Worm (Caenorhabditis elegans) whole organism, young adult: ENCODE results near the gene F54C8.7.

Experiments
- B0336.3 ChIP-seq: fragments of 200-800 bp; sonication (Bioruptor generic); IDR thresholded peaks from 2 replicates; pipeline ENCODE4 v1.3.6; 2022; ENCODE audit warnings: missing genetic modification characterization, missing compliant biosample characterization
- C06A6.2 ChIP-seq: fragments of 200-800 bp; sonication (Bioruptor generic); conservative IDR thresholded peaks from 2 replicates; pipeline ENCODE4 v1.3.6; 2022; ENCODE audit warnings: missing genetic modification characterization, missing compliant biosample characterization
- F39B2.1 ChIP-seq: fragments of 200-800 bp; sonication (Bioruptor generic); IDR thresholded peaks from 2 replicates; pipeline ENCODE4 v1.3.6; 2022; ENCODE audit warnings: missing genetic modification reagents, missing genetic modification characterization, missing compliant biosample characterization
- F49E8.2 ChIP-seq: sonication (generic microtip); optimal IDR thresholded peaks from 3 replicates; lab custom pipeline; 2017; ENCODE audit warnings: missing genetic modification characterization, mild to moderate bottlenecking, missing compliant biosample characterization, antibody characterized with exemption, moderate library complexity; ENCODE audit not compliant: insufficient read depth
- F55B11.4 ChIP-seq: sonication (generic microtip); optimal IDR thresholded peaks from 2 replicates; lab custom pipeline; 2016; ENCODE audit warnings: missing compliant biosample characterization, missing genetic modification characterization, borderline replicate concordance; ENCODE audit not compliant: insufficient read depth
- F57C9.4 ChIP-seq: sonication (generic microtip); optimal IDR thresholded peaks from 2 replicates; lab custom pipeline; 2017; ENCODE audit warnings: mild to moderate bottlenecking, missing genetic modification characterization, missing compliant biosample characterization
- T07F8.4 ChIP-seq: sonication (generic microtip); optimal IDR thresholded peaks from 2 replicates; lab custom pipeline; 2016; ENCODE audit warnings: mild to moderate bottlenecking, missing genetic modification characterization, moderate library complexity, missing compliant biosample characterization
- Y53F4B.3 ChIP-seq: fragments of 200-800 bp; sonication (Bioruptor generic); IDR thresholded peaks from 2 replicates; pipeline ENCODE4 v1.3.6; 2022; ENCODE audit warnings: missing genetic modification reagents, missing genetic modification characterization, missing compliant biosample characterization
- Y53G8AR.9 ChIP-seq: fragments of 200-800 bp; sonication (Bioruptor generic); conservative IDR thresholded peaks from 2 replicates; pipeline ENCODE4 v1.3.6; 2022; ENCODE audit warnings: missing genetic modification reagents, missing genetic modification characterization, missing compliant biosample characterization
- Y95B8A.8 ChIP-seq: fragments of 200-800 bp; sonication (Bioruptor generic); IDR thresholded peaks from 2 replicates; pipeline ENCODE4 v1.3.6; 2022; ENCODE audit warnings: missing genetic modification reagents, missing genetic modification characterization, missing compliant biosample characterization
- ama-1 ChIP-seq, 3 experiments: fragments of 150-350 bp in 1 of 3; sonication (generic microtip) in 2 of 3; optimal IDR thresholded peaks; 2 replicates each; lab custom pipeline; 2014 to 2018; ENCODE audit warnings: missing biosample characterization in 2 of 3, missing genetic modification characterization in 2 of 3, missing genetic modification reagents in 2 of 3
- atf-7 ChIP-seq: sonication (generic microtip); optimal IDR thresholded peaks from 2 replicates; lab custom pipeline; 2017; ENCODE audit warnings: mild to moderate bottlenecking, missing genetic modification characterization, missing compliant biosample characterization
- cebp-2 ChIP-seq: fragments of 200-800 bp; sonication (Bioruptor generic); IDR thresholded peaks from 2 replicates; pipeline ENCODE4 v1.3.6; 2022; ENCODE audit warnings: missing genetic modification characterization, missing compliant biosample characterization
- ceh-100 ChIP-seq: fragments of 200-800 bp; sonication (Bioruptor generic); IDR thresholded peaks from 2 replicates; pipeline ENCODE4 v1.3.6; 2022; ENCODE audit warnings: missing genetic modification reagents, missing genetic modification characterization, missing compliant biosample characterization
- ceh-27 ChIP-seq: fragments of 200-800 bp; sonication (Bioruptor generic); optimal IDR thresholded peaks from 2 replicates; lab custom pipeline; 2018; ENCODE audit warnings: mild to moderate bottlenecking, missing genetic modification characterization, moderate library complexity, missing compliant biosample characterization
- die-1 ChIP-seq: sonication (generic microtip); optimal IDR thresholded peaks from 2 replicates; lab custom pipeline; 2016; ENCODE audit warnings: missing genotype, mild to moderate bottlenecking, missing genetic modification characterization, missing compliant biosample characterization
- dpff-1 ChIP-seq: sonication (generic microtip); optimal IDR thresholded peaks from 2 replicates; lab custom pipeline; 2017; ENCODE audit warnings: mild to moderate bottlenecking, missing genetic modification characterization, missing compliant biosample characterization
- egl-44 ChIP-seq: fragments of 200-800 bp; sonication (Bioruptor generic); IDR thresholded peaks from 2 replicates; pipeline ENCODE4 v1.3.6; 2022; ENCODE audit warnings: missing genetic modification reagents, missing genetic modification characterization, missing compliant biosample characterization
- egrh-3 ChIP-seq: fragments of 200-800 bp; sonication (Bioruptor generic); IDR thresholded peaks from 2 replicates; pipeline ENCODE4 v1.3.6; 2022; ENCODE audit warnings: missing genetic modification reagents, missing genetic modification characterization, missing compliant biosample characterization
- gei-17 ChIP-seq: fragments of 200-800 bp; sonication (Bioruptor generic); optimal IDR thresholded peaks from 2 replicates; lab custom pipeline; 2018; ENCODE audit warnings: mild to moderate bottlenecking, missing genetic modification characterization, missing compliant biosample characterization
- him-1 ChIP-seq: sonication (generic microtip); optimal IDR thresholded peaks from 2 replicates; lab custom pipeline; 2016; ENCODE audit warnings: missing genotype, missing genetic modification reagents, missing genetic modification characterization, missing compliant biosample characterization
- hlh-12 ChIP-seq: sonication (generic microtip); optimal IDR thresholded peaks from 2 replicates; lab custom pipeline; 2016; ENCODE audit warnings: missing genetic modification characterization, missing compliant biosample characterization
- let-526 ChIP-seq: fragments of 200-800 bp; sonication (Bioruptor generic); IDR thresholded peaks from 2 replicates; pipeline ENCODE4 v1.3.6; 2022; ENCODE audit warnings: missing genetic modification reagents, missing genetic modification characterization, missing compliant biosample characterization
- lin-26 ChIP-seq: fragments of 200-800 bp; sonication (Bioruptor generic); IDR thresholded peaks from 2 replicates; pipeline ENCODE4 v1.3.6; 2022; ENCODE audit warnings: missing genetic modification reagents, missing genetic modification characterization, missing compliant biosample characterization
- lin-40 ChIP-seq: sonication (generic microtip); optimal IDR thresholded peaks from 2 replicates; lab custom pipeline; 2016; ENCODE audit warnings: missing genetic modification characterization, mild to moderate bottlenecking, missing compliant biosample characterization, missing genotype, missing genetic modification reagents
- lin-54 ChIP-seq: fragments of 200-800 bp; sonication (Bioruptor generic); optimal IDR thresholded peaks from 2 replicates; lab custom pipeline; 2018; ENCODE audit warnings: mild to moderate bottlenecking, missing genetic modification characterization, missing compliant biosample characterization
- lsl-1 ChIP-seq: fragments of 200-800 bp; sonication (Bioruptor generic); optimal IDR thresholded peaks from 2 replicates; lab custom pipeline; 2018; ENCODE audit warnings: mild to moderate bottlenecking, missing genetic modification characterization, moderate library complexity, missing compliant biosample characterization
- lsy-27 ChIP-seq: sonication (generic microtip); optimal IDR thresholded peaks from 2 replicates; lab custom pipeline; 2017; ENCODE audit warnings: missing genetic modification characterization, mild to moderate bottlenecking, missing compliant biosample characterization, antibody characterized with exemption, missing genotype, borderline replicate concordance; ENCODE audit not compliant: insufficient read depth
- madf-10 ChIP-seq: sonication (generic microtip); optimal IDR thresholded peaks from 2 replicates; lab custom pipeline; 2016; ENCODE audit warnings: mild to moderate bottlenecking, missing genetic modification characterization, missing compliant biosample characterization
- mel-28 ChIP-seq: sonication (generic microtip); optimal IDR thresholded peaks from 2 replicates; lab custom pipeline; 2016; ENCODE audit warnings: borderline replicate concordance, mild to moderate bottlenecking, missing genetic modification characterization, missing compliant biosample characterization
- nfya-2 ChIP-seq: fragments of 200-800 bp; sonication (Bioruptor generic); IDR thresholded peaks from 2 replicates; pipeline ENCODE4 v1.3.6; 2022; ENCODE audit warnings: missing genetic modification reagents, missing genetic modification characterization, missing compliant biosample characterization
- nhr-27 ChIP-seq: fragments of 200-800 bp; sonication (Bioruptor generic); optimal IDR thresholded peaks from 2 replicates; lab custom pipeline; 2018; ENCODE audit warnings: mild to moderate bottlenecking, missing genetic modification characterization, moderate library complexity, missing compliant biosample characterization
- nhr-80 ChIP-seq: sonication (generic microtip); optimal IDR thresholded peaks from 2 replicates; lab custom pipeline; 2016; ENCODE audit warnings: missing genetic modification characterization, missing compliant biosample characterization
- pbrm-1 ChIP-seq: fragments of 200-800 bp; sonication (Bioruptor generic); IDR thresholded peaks from 2 replicates; pipeline ENCODE4 v1.3.6; 2022; ENCODE audit warnings: missing genetic modification reagents, missing genetic modification characterization, missing compliant biosample characterization
- rpc-1 ChIP-seq, 2 experiments: fragments of 150-350 bp in 1 of 2; sonication (generic microtip) in 1 of 2; optimal IDR thresholded peaks; 2 replicates each; lab custom pipeline; 2014 to 2018; ENCODE audit warnings: missing biosample characterization in 1 of 2, missing genetic modification characterization in 1 of 2, missing genetic modification reagents in 1 of 2, missing genotype in 1 of 2
- snpc-3.4 ChIP-seq: sonication (generic microtip); optimal IDR thresholded peaks from 2 replicates; lab custom pipeline; 2017; ENCODE audit warnings: missing genetic modification characterization, mild to moderate bottlenecking, missing compliant biosample characterization, antibody characterized with exemption, moderate library complexity, missing genotype, missing genetic modification reagents
- snpc-4 ChIP-seq, 5 experiments: fragments of 150-350 bp in 1 of 5; sonication (generic microtip) in 4 of 5; optimal IDR thresholded peaks; 2 replicates each; lab custom pipeline; 2014 to 2018; ENCODE audit warnings: missing genetic modification characterization in 5 of 5, missing biosample characterization in 3 of 5, antibody characterized with exemption in 2 of 5, mild to moderate bottlenecking in 2 of 5, missing compliant biosample characterization in 2 of 5, missing genotype in 2 of 5, moderate library complexity in 2 of 5, missing genetic modification reagents in 1 of 5
- somi-1 ChIP-seq: fragments of 200-800 bp; sonication (Bioruptor generic); optimal IDR thresholded peaks from 2 replicates; lab custom pipeline; 2018; ENCODE audit warnings: mild to moderate bottlenecking, missing genetic modification characterization, missing compliant biosample characterization
- zfh-2 ChIP-seq: fragments of 200-800 bp; sonication (Bioruptor generic); conservative IDR thresholded peaks from 2 replicates; pipeline ENCODE4 v1.3.6; 2022; ENCODE audit warnings: missing genetic modification reagents, missing genetic modification characterization, missing compliant biosample characterization
- zim-3 ChIP-seq: sonication (generic microtip); optimal IDR thresholded peaks from 2 replicates; lab custom pipeline; 2017; ENCODE audit warnings: mild to moderate bottlenecking, missing genetic modification characterization, moderate library complexity, missing compliant biosample characterization
- ztf-18 ChIP-seq: sonication (generic microtip); optimal IDR thresholded peaks from 2 replicates; lab custom pipeline; 2016; ENCODE audit warnings: missing genotype, mild to moderate bottlenecking, missing genetic modification characterization, missing compliant biosample characterization
- ztf-3 ChIP-seq: fragments of 200-800 bp; sonication (Bioruptor generic); optimal IDR thresholded peaks from 2 replicates; lab custom pipeline; 2018; ENCODE audit warnings: mild to moderate bottlenecking, missing genetic modification characterization, missing compliant biosample characterization

F54C8.7 gene

ce11 chrIII:9462785-9463467, 9.1 kb upstream of the F54C8.7 start (continued):
- TF ChIP-seq Y53F4B.3 (0 out of 2 replicates have a peak, but pooled peaks have one; percentile 22), F39B2.1 (GFP tag; lab: Robert Waterston, UW) (no peak), zim-3 (tag; lab: Kevin White, UChicago) (no peak), egl-44 (GFP tag; lab: Robert Waterston, UW) (no peak), Y95B8A.8 (GFP tag; lab: Robert Waterston, UW) (peak; percentile 75), T07F8.4 (tag; lab: Kevin White, UChicago) (no peak), pbrm-1 (GFP tag; lab: Robert Waterston, UW) (no peak), lsy-27 (tag; lab: Kevin White, UChicago) (no peak), him-1 (tag; lab: Kevin White, UChicago) (peak; percentile 33), madf-10 (tag; lab: Kevin White, UChicago) (no peak), mel-28 (tag; lab: Kevin White, UChicago) (peak; percentile 52), nfya-2 (GFP tag; lab: Robert Waterston, UW) (no peak), lin-40 (tag; lab: Kevin White, UChicago) (no peak), snpc-4 (GFP tag; optimal IDR thresholded peaks at IDR 0.05; lab: Kevin White, UChicago) (no peak), snpc-4 (tag; optimal IDR thresholded peaks at IDR 0.05; lab: Kevin White, UChicago) (peak in 1 of 4 experiments; percentile 40), ama-1 (optimal IDR thresholded peaks at IDR 0.05; lab: Kevin White, UChicago) (no peak), ama-1 (GFP tag; optimal IDR thresholded peaks at IDR 0.05; lab: Kevin White, UChicago) (peak in 1 of 2 experiments; percentile 16), ceh-27 (GFP tag; lab: Kevin White, UChicago) (no peak)

ce11 chrIII:9461894-9462784, 8.3 kb upstream of the F54C8.7 start:
- no peak for TF ChIP-seq somi-1
- TF ChIP-seq die-1 (tag; lab: Kevin White, UChicago) = peak; percentile 45
- TF ChIP-seq lsl-1 (GFP tag; lab: Kevin White, UChicago) = peak; percentile 17
- no peak for TF ChIP-seq snpc-3.4 (tag; lab: Kevin White, UChicago)
- TF ChIP-seq ztf-18 (tag; lab: Kevin White, UChicago) = peak; percentile 24
- TF ChIP-seq B0336.3 (GFP tag; lab: Robert Waterston, UW) = no peak
- no peak for TF ChIP-seq Y95B8A.8 (GFP tag; lab: Robert Waterston, UW)
- no peak for TF ChIP-seq nhr-27
- TF ChIP-seq ceh-100 = peak; percentile 16; the same call in 1 of the 2 replicates
- no peak for TF ChIP-seq cebp-2 (GFP tag; lab: Robert Waterston, UW)
- no peak for TF ChIP-seq let-526 (GFP tag; lab: Robert Waterston, UW)
- no peak for TF ChIP-seq ama-1 (optimal IDR thresholded peaks at IDR 0.05; lab: Kevin White, UChicago)
- TF ChIP-seq ama-1 (GFP tag; optimal IDR thresholded peaks at IDR 0.05; lab: Kevin White, UChicago) = no peak
- TF ChIP-seq zim-3 (tag; lab: Kevin White, UChicago) = no peak
- TF ChIP-seq F49E8.2 = no peak
- peak; percentile 59 for TF ChIP-seq zfh-2 (GFP tag; lab: Robert Waterston, UW)
- TF ChIP-seq C06A6.2 (GFP tag; lab: Robert Waterston, UW) = no peak
- TF ChIP-seq hlh-12 (tag; lab: Kevin White, UChicago) = no peak
- TF ChIP-seq Y53G8AR.9 (GFP tag; lab: Robert Waterston, UW) = no peak
- TF ChIP-seq egrh-3 (GFP tag; lab: Robert Waterston, UW) = no peak
- TF ChIP-seq atf-7 (tag; lab: Kevin White, UChicago) = peak; percentile 32
- TF ChIP-seq rpc-1 (optimal IDR thresholded peaks at IDR 0.05; lab: Kevin White, UChicago) = no peak
- TF ChIP-seq rpc-1 (tag; optimal IDR thresholded peaks at IDR 0.05; lab: Kevin White, UChicago) = no peak
- TF ChIP-seq lin-26 = peak; percentile 72; the same call in 1 of the 2 replicates
- no peak for TF ChIP-seq lin-54
- TF ChIP-seq ztf-3 (GFP tag; lab: Kevin White, UChicago) = no peak
- TF ChIP-seq F55B11.4 (tag; lab: Kevin White, UChicago) = no peak
- no peak for TF ChIP-seq dpff-1
- no peak for TF ChIP-seq F57C9.4 (tag; lab: Kevin White, UChicago)
- no peak for TF ChIP-seq nhr-80
- TF ChIP-seq gei-17 (GFP tag; lab: Kevin White, UChicago) = no peak
